Worm (Caenorhabditis elegans) whole organism, L2 larva: ENCODE results near the gene alh-2.
A peak's percentile ranks its signal among the peaks of the same experiment; 100 is the strongest.

Experiments
- C34F6.9 ChIP-seq: fragments of 150-350 bp; optimal IDR thresholded peaks from 2 replicates; lab custom pipeline; 2014; ENCODE audit warnings: missing biosample characterization, missing genetic modification characterization
- F13H6.1 ChIP-seq: sonication (generic microtip); optimal IDR thresholded peaks from 2 replicates; lab custom pipeline; 2016; ENCODE audit warnings: missing genetic modification characterization, missing compliant biosample characterization
- Y55F3AM.14 ChIP-seq: fragments of 200-800 bp; sonication (Bioruptor generic); optimal IDR thresholded peaks from 2 replicates; lab custom pipeline; 2018; ENCODE audit warnings: mild to moderate bottlenecking, missing genetic modification characterization, missing compliant biosample characterization
- ZK546.5 ChIP-seq: sonication (generic microtip); optimal IDR thresholded peaks from 2 replicates; lab custom pipeline; 2017; ENCODE audit warnings: missing biosample characterization, missing genetic modification characterization
- alr-1 ChIP-seq: fragments of 150-350 bp; optimal IDR thresholded peaks from 2 replicates; lab custom pipeline; 2014; ENCODE audit warnings: missing biosample characterization, missing genetic modification characterization
- aly-2 ChIP-seq: fragments of 150-350 bp; optimal IDR thresholded peaks from 2 replicates; lab custom pipeline; 2014; ENCODE audit warnings: missing biosample characterization, missing genetic modification characterization
- ama-1 ChIP-seq: fragments of 150-350 bp; optimal IDR thresholded peaks from 2 replicates; lab custom pipeline; 2018; ENCODE audit warnings: inconsistent platforms
- blmp-1 ChIP-seq: sonication (generic microtip); optimal IDR thresholded peaks from 2 replicates; lab custom pipeline; 2017; ENCODE audit warnings: missing genetic modification characterization, mild to moderate bottlenecking, missing compliant biosample characterization, antibody characterized with exemption, moderate library complexity; ENCODE audit not compliant: insufficient read depth
- dmd-4 ChIP-seq: sonication (generic microtip); optimal IDR thresholded peaks from 2 replicates; lab custom pipeline; 2017; ENCODE audit warnings: missing biosample characterization, missing genetic modification characterization
- egl-27 ChIP-seq: sonication (generic microtip); optimal IDR thresholded peaks from 3 replicates; lab custom pipeline; 2017; ENCODE audit warnings: missing biosample characterization, missing genetic modification reagents, missing genetic modification characterization
- elt-1 ChIP-seq: fragments of 150-350 bp; optimal IDR thresholded peaks from 2 replicates; lab custom pipeline; 2014; ENCODE audit warnings: missing biosample characterization, missing genetic modification characterization
- fos-1 ChIP-seq: fragments of 150-350 bp; optimal IDR thresholded peaks from 2 replicates; lab custom pipeline; 2014; ENCODE audit warnings: missing biosample characterization, missing genetic modification characterization
- gmeb-1 ChIP-seq: fragments of 150-350 bp; optimal IDR thresholded peaks from 2 replicates; lab custom pipeline; 2014; ENCODE audit warnings: missing biosample characterization, missing genetic modification characterization
- lin-11 ChIP-seq: fragments of 150-350 bp; sonication (generic microtip); optimal IDR thresholded peaks from 2 replicates; lab custom pipeline; 2014; ENCODE audit warnings: missing biosample characterization, missing genetic modification characterization, inconsistent platforms, mixed read lengths
- lsy-2 ChIP-seq, 2 experiments: fragments of 150-350 bp in 1 of 2; sonication (generic microtip) in 1 of 2; optimal IDR thresholded peaks; 2 replicates each; lab custom pipeline; 2014 to 2017; ENCODE audit warnings: missing biosample characterization in 2 of 2, missing genetic modification characterization in 2 of 2
- mab-5 ChIP-seq: fragments of 150-350 bp; optimal IDR thresholded peaks from 2 replicates; lab custom pipeline; 2014; ENCODE audit warnings: missing biosample characterization, missing genetic modification characterization
- mbf-1 ChIP-seq: sonication (generic microtip); optimal IDR thresholded peaks from 2 replicates; lab custom pipeline; 2017; ENCODE audit warnings: missing biosample characterization, missing genetic modification characterization
- nhr-11 ChIP-seq: fragments of 150-350 bp; optimal IDR thresholded peaks from 2 replicates; lab custom pipeline; 2014; ENCODE audit warnings: missing biosample characterization, missing genetic modification characterization
- nhr-12 ChIP-seq: fragments of 150-350 bp; optimal IDR thresholded peaks from 2 replicates; lab custom pipeline; 2014; ENCODE audit warnings: missing biosample characterization, missing genetic modification characterization
- nhr-129 ChIP-seq: fragments of 150-350 bp; optimal IDR thresholded peaks from 2 replicates; lab custom pipeline; 2014; ENCODE audit warnings: missing biosample characterization, missing genetic modification characterization
- nhr-21 ChIP-seq: fragments of 150-350 bp; optimal IDR thresholded peaks from 2 replicates; lab custom pipeline; 2014; ENCODE audit warnings: missing biosample characterization, missing genetic modification characterization
- nhr-23 ChIP-seq: fragments of 150-350 bp; optimal IDR thresholded peaks from 2 replicates; lab custom pipeline; 2014; ENCODE audit warnings: missing biosample characterization, missing genetic modification reagents, missing genetic modification characterization
- nhr-237 ChIP-seq: fragments of 150-350 bp; optimal IDR thresholded peaks from 2 replicates; lab custom pipeline; 2014; ENCODE audit warnings: missing biosample characterization, missing genetic modification characterization
- nhr-25 ChIP-seq: fragments of 150-350 bp; sonication (generic microtip); optimal IDR thresholded peaks from 3 replicates; lab custom pipeline; 2014; ENCODE audit warnings: missing biosample characterization, missing genetic modification characterization
- nhr-6 ChIP-seq: fragments of 150-350 bp; optimal IDR thresholded peaks from 2 replicates; lab custom pipeline; 2014; ENCODE audit warnings: missing biosample characterization, missing genetic modification characterization
- nhr-77 ChIP-seq: fragments of 150-350 bp; optimal IDR thresholded peaks from 2 replicates; lab custom pipeline; 2014; ENCODE audit warnings: missing biosample characterization, missing genetic modification characterization
- peb-1 ChIP-seq: fragments of 150-350 bp; optimal IDR thresholded peaks from 2 replicates; lab custom pipeline; 2014; ENCODE audit warnings: missing biosample characterization, missing genetic modification characterization
- skn-1 ChIP-seq: sonication (generic microtip); optimal IDR thresholded peaks from 2 replicates; lab custom pipeline; 2017; ENCODE audit warnings: missing biosample characterization, missing genetic modification characterization
- sma-9 ChIP-seq, 2 experiments: fragments of 150-350 bp in 1 of 2; sonication (generic microtip) in 1 of 2; optimal IDR thresholded peaks; 2 replicates each; lab custom pipeline; 2014 to 2016; ENCODE audit warnings: missing genetic modification characterization in 2 of 2, mild to moderate bottlenecking in 1 of 2, missing biosample characterization in 1 of 2, missing compliant biosample characterization in 1 of 2, missing genetic modification reagents in 1 of 2, moderate library complexity in 1 of 2
- unc-39 ChIP-seq: fragments of 150-350 bp; optimal IDR thresholded peaks from 2 replicates; lab custom pipeline; 2014; ENCODE audit warnings: missing biosample characterization, missing genetic modification characterization
- unc-55 ChIP-seq: fragments of 150-350 bp; sonication (generic microtip); optimal IDR thresholded peaks from 3 replicates; lab custom pipeline; 2014; ENCODE audit warnings: missing biosample characterization, missing genetic modification reagents, missing genetic modification characterization
- zag-1 ChIP-seq: fragments of 150-350 bp; optimal IDR thresholded peaks from 2 replicates; lab custom pipeline; 2014; ENCODE audit warnings: missing biosample characterization, missing genetic modification characterization
- ztf-1 ChIP-seq: fragments of 200-800 bp; sonication (Bioruptor generic); conservative IDR thresholded peaks from 2 replicates; pipeline ENCODE4 v1.3.6; 2022; ENCODE audit warnings: missing genetic modification characterization, missing compliant biosample characterization
- ztf-11 ChIP-seq: sonication (generic microtip); optimal IDR thresholded peaks from 2 replicates; lab custom pipeline; 2017; ENCODE audit warnings: missing biosample characterization, missing genetic modification characterization
- ztf-4 ChIP-seq: fragments of 150-350 bp; optimal IDR thresholded peaks from 2 replicates; lab custom pipeline; 2014; ENCODE audit warnings: missing biosample characterization, missing genetic modification characterization

The alh-2 gene

ce11 chrV:1627269-1627668, 16.7 kb upstream of the alh-2 start (continued):
- TF ChIP-seq nhr-25 (tag; lab: Kevin White, UChicago) (peak; percentile 69), elt-1 (tag; lab: Kevin White, UChicago) (no peak), peb-1 (tag; lab: Kevin White, UChicago) (no peak), nhr-12 (no peak), F13H6.1 (tag; lab: Kevin White, UChicago) (peak; percentile 84), nhr-6 (tag; lab: Kevin White, UChicago) (no peak), nhr-129 (tag; lab: Kevin White, UChicago) (peak; percentile 76), nhr-237 (no peak), nhr-21 (tag; lab: Kevin White, UChicago) (no peak), unc-39 (tag; lab: Kevin White, UChicago) (no peak), lin-11 (no peak), unc-55 (GFP tag; lab: Kevin White, UChicago) (no peak), Y55F3AM.14 (GFP tag; lab: Kevin White, UChicago) (no peak), ztf-4 (tag; lab: Kevin White, UChicago) (no peak), fos-1 (peak; percentile 35)
- TF ChIP-seq, all 48 proteins: peak for 8

ce11 chrV:1629329-1629728, 14.6 kb upstream of the alh-2 start, which contains the start of gene nhr-238:
TSS of gene nhr-238 (minus strand) at chrV:1629432.
- no peak for TF ChIP-seq nhr-23
- peak; percentile 93 for TF ChIP-seq nhr-129 (tag; lab: Kevin White, UChicago)
- TF ChIP-seq lin-11: no peak
- TF ChIP-seq mab-5 (tag; lab: Kevin White, UChicago): no peak
- no peak for TF ChIP-seq ztf-1 (GFP tag; lab: Robert Waterston, UW)
- no peak for TF ChIP-seq nhr-6 (tag; lab: Kevin White, UChicago)
- no peak for TF ChIP-seq lsy-2 (tag; optimal IDR thresholded peaks at IDR 0.05; lab: Kevin White, UChicago)
- TF ChIP-seq zag-1 (tag; lab: Kevin White, UChicago): no peak
- no peak for TF ChIP-seq nhr-237
- TF ChIP-seq blmp-1: no peak
- TF ChIP-seq dmd-4: no peak
- no peak for TF ChIP-seq ama-1 (lab: Kevin White, UChicago)
- TF ChIP-seq unc-55 (GFP tag; lab: Kevin White, UChicago): no peak
- TF ChIP-seq sma-9 (GFP tag; optimal IDR thresholded peaks at IDR 0.05; lab: Kevin White, UChicago): no peak
- no peak for TF ChIP-seq sma-9 (tag; optimal IDR thresholded peaks at IDR 0.05; lab: Kevin White, UChicago)
- TF ChIP-seq nhr-77 (tag; lab: Kevin White, UChicago): peak; percentile 84

ce11 chrV:1631148-1631547, 12.8 kb upstream of the alh-2 start, which contains the start of gene Y46H3D.8:
TSS of gene Y46H3D.8 (minus strand) at chrV:1631248.
- TF ChIP-seq lsy-2 (tag; optimal IDR thresholded peaks at IDR 0.05; lab: Kevin White, UChicago): no peak
- no peak for TF ChIP-seq nhr-25 (tag; lab: Kevin White, UChicago)
- TF ChIP-seq egl-27: no peak
- no peak for TF ChIP-seq nhr-237

ce11 chrV:1631717-1632116, 12.3 kb upstream of the alh-2 start, which contains the start of gene irld-17:
TSS of gene irld-17 (plus strand) at chrV:1632017.
- TF ChIP-seq C34F6.9 (tag; lab: Kevin White, UChicago) (no peak), ztf-11 (tag; lab: Kevin White, UChicago) (no peak), alr-1 (tag; lab: Kevin White, UChicago) (no peak), nhr-77 (tag; lab: Kevin White, UChicago) (no peak), unc-39 (tag; lab: Kevin White, UChicago) (no peak), ama-1 (lab: Kevin White, UChicago) (no peak), aly-2 (tag; lab: Kevin White, UChicago) (no peak), gmeb-1 (tag; lab: Kevin White, UChicago) (no peak), nhr-237 (no peak), nhr-6 (tag; lab: Kevin White, UChicago) (no peak)

- TF ChIP-seq elt-1 (tag; lab: Kevin White, UChicago) (no peak), nhr-11 (no peak), ZK546.5 (tag; lab: Kevin White, UChicago) (no peak), mbf-1 (tag; lab: Kevin White, UChicago) (no peak), C34F6.9 (tag; lab: Kevin White, UChicago) (no peak), nhr-129 (tag; lab: Kevin White, UChicago) (no peak), skn-1 (tag; lab: Kevin White, UChicago) (no peak), unc-55 (GFP tag; lab: Kevin White, UChicago) (no peak)
Measured at ce11 chrV:1635859-1636258, 8.1 kb upstream of the alh-2 start, which contains the start of gene str-222. TSS of gene str-222 (plus strand) at chrV:1636159.
